Worm (Caenorhabditis elegans) whole organism, L4 larva: ENCODE data around the gene ufd-2.

Source experiments
- T20F7.1 ChIP-seq: fragments of 200-800 bp; sonication (Bioruptor generic); optimal IDR thresholded peaks from 2 replicates; lab custom pipeline; 2018; ENCODE audit warnings: mild to moderate bottlenecking, missing genetic modification characterization, missing compliant biosample characterization
- aly-2 ChIP-seq: sonication (generic microtip); optimal IDR thresholded peaks from 2 replicates; lab custom pipeline; 2018; ENCODE audit warnings: missing biosample characterization, missing genetic modification characterization
- fos-1 ChIP-seq: fragments of 150-350 bp; optimal IDR thresholded peaks from 2 replicates; lab custom pipeline; 2014; ENCODE audit warnings: missing biosample characterization, missing genetic modification characterization
- lin-29 ChIP-seq: fragments of 200-800 bp; sonication (Bioruptor generic); IDR thresholded peaks from 2 replicates; pipeline ENCODE4 v1.3.6; 2022; ENCODE audit warnings: missing genetic modification reagents, missing genetic modification characterization, missing compliant biosample characterization
- nhr-11 ChIP-seq: fragments of 150-350 bp; optimal IDR thresholded peaks from 2 replicates; lab custom pipeline; 2014; ENCODE audit warnings: missing biosample characterization, missing genetic modification characterization
- unc-62 ChIP-seq, 3 experiments: fragments of 150-350 bp in 1 of 3; sonication (generic microtip); optimal IDR thresholded peaks in 2 of 3; peaks in 1 of 3; 1 replicate in 1 of 3; 2 replicates in 2 of 3; lab custom pipeline; 2014 to 2017; ENCODE audit warnings: missing biosample characterization in 3 of 3, missing genetic modification characterization in 3 of 3, missing genetic modification reagents in 3 of 3, missing genotype in 1 of 3

DNA sequence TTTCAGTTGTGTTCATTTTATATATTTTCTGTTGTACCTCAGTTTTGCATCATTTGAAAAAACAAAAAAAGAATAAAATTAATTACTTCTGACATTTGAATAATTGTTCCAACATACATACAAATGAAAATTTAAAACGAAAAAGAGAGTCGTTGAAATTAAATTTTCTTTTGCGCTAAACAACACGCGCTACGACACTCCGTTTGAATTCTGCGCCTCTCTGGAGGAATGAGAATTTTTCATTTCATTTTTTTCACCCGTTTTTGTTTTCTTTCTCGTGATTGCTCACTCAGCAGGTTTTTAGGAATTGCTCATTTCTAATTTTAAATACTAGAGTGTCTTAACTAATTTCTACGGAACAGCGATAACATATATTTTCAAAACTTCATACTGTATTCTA, 20.9 kb upstream of the ufd-2 start:
- TF ChIP-seq unc-62 (GFP tag; optimal IDR thresholded peaks at IDR 0.05 in 1 of 2; lab: Kevin White, UChicago) (no peak), unc-62 (tag; optimal IDR thresholded peaks at IDR 0.05; lab: Kevin White, UChicago) (no peak), T20F7.1 (GFP tag; lab: Kevin White, UChicago) (peak; percentile 96), nhr-11 (tag; lab: Kevin White, UChicago) (no peak), fos-1 (tag; lab: Kevin White, UChicago) (no peak), aly-2 (tag; lab: Kevin White, UChicago) (no peak), lin-29 (GFP tag; lab: Robert Waterston, UW) (no peak)
